Worm (Caenorhabditis elegans): ENCODE results near the gene cox-14.
"Not testable (repeated sequence)": the region's sequence is repeated elsewhere in the genome, so short reads cannot be mapped to it uniquely, and the experiment has no call there.

cox-14 gene

ce11 chrIII:10202391-10202790, 16.4 kb upstream of the cox-14 start:
- TF ChIP-seq W03F9.2 (tag; optimal IDR thresholded peaks at IDR 0.05), result no peak
- TF ChIP-seq him-1 (tag; optimal IDR thresholded peaks at IDR 0.05), result no peak
- no peak for TF ChIP-seq dao-5 (tag; optimal IDR thresholded peaks at IDR 0.05)

ce11 chrIII:10202894-10203871, 15.6 kb upstream of the cox-14 start, which contains the start of gene chc-1:
chc-1 (plus strand) TSS chrIII:10203821.
- TF ChIP-seq W03F9.2 (tag; optimal IDR thresholded peaks at IDR 0.05), result no peak
- TF ChIP-seq dao-5 (tag; optimal IDR thresholded peaks at IDR 0.05), result no peak
- no peak for TF ChIP-seq him-1 (tag; optimal IDR thresholded peaks at IDR 0.05)

- TF ChIP-seq dao-5 (tag; optimal IDR thresholded peaks at IDR 0.05) (no peak), him-1 (tag; optimal IDR thresholded peaks at IDR 0.05) (no peak), W03F9.2 (tag; optimal IDR thresholded peaks at IDR 0.05) (no peak)
These were observed 12.4 kb upstream of the cox-14 start for ce11 chrIII:10206352-10206751.

- no peak for TF ChIP-seq him-1 (tag; optimal IDR thresholded peaks at IDR 0.05)
- no peak for TF ChIP-seq W03F9.2 (tag; optimal IDR thresholded peaks at IDR 0.05)
- TF ChIP-seq dao-5 (tag; optimal IDR thresholded peaks at IDR 0.05), result no peak
These were observed 9.0 kb upstream of the cox-14 start, which contains the start of gene T20G5.9 for ce11 chrIII:10209703-10210102. T20G5.9 (plus strand) TSS chrIII:10209840.

ce11 chrIII:10211889-10212494, 6.8 kb upstream of the cox-14 start, which contains the start of the genes blos-1 and best-18:
blos-1 (minus strand) TSS chrIII:10211946.
best-18 (plus strand) TSS chrIII:10212396.
- TF ChIP-seq dao-5 (tag; optimal IDR thresholded peaks at IDR 0.05) (no peak), him-1 (tag; optimal IDR thresholded peaks at IDR 0.05) (no peak), W03F9.2 (tag; optimal IDR thresholded peaks at IDR 0.05) (no peak)

- TF ChIP-seq him-1 (tag; optimal IDR thresholded peaks at IDR 0.05) (no peak), W03F9.2 (tag; optimal IDR thresholded peaks at IDR 0.05) (no peak), dao-5 (tag; optimal IDR thresholded peaks at IDR 0.05) (peak; percentile 58)
These were observed 4.2 kb upstream of the cox-14 start for ce11 chrIII:10214540-10214979.

ce11 chrIII:10215882-10216281, 2.9 kb upstream of the cox-14 start:
- TF ChIP-seq him-1 (tag; optimal IDR thresholded peaks at IDR 0.05), result no peak
- TF ChIP-seq dao-5 (tag; optimal IDR thresholded peaks at IDR 0.05), result no peak
- TF ChIP-seq W03F9.2 (tag; optimal IDR thresholded peaks at IDR 0.05), result no peak

- TF ChIP-seq dao-5 (tag; optimal IDR thresholded peaks at IDR 0.05) (no peak), W03F9.2 (tag; optimal IDR thresholded peaks at IDR 0.05) (peak; percentile 57)
These were observed 2.0 kb upstream of the cox-14 start, which contains the start of gene cts-1 for ce11 chrIII:10216585-10217278. cts-1 (minus strand) TSS chrIII:10216635.

- not testable (repeated sequence) for TF ChIP-seq W03F9.2, him-1, dao-5 (tag; optimal IDR thresholded peaks at IDR 0.05)
These were observed 3.1 kb downstream of the cox-14 start, which contains the start of gene Y70G10A.4 for ce11 chrIII:10221860-10222259. Y70G10A.4 (plus strand) TSS chrIII:10222160.

ce11 chrIII:10231641-10232040, 12.9 kb downstream of the cox-14 start:
- TF ChIP-seq him-1 (tag; optimal IDR thresholded peaks at IDR 0.05) (no peak), W03F9.2 (tag; optimal IDR thresholded peaks at IDR 0.05) (no peak), dao-5 (tag; optimal IDR thresholded peaks at IDR 0.05) (no peak)

- TF ChIP-seq dao-5 (tag; optimal IDR thresholded peaks at IDR 0.05) (no peak), W03F9.2 (tag; optimal IDR thresholded peaks at IDR 0.05) (no peak), him-1 (tag; optimal IDR thresholded peaks at IDR 0.05) (no peak)
These were observed 15.2 kb downstream of the cox-14 start, which contains the start of gene paml-1 for ce11 chrIII:10233979-10234378. paml-1 (minus strand) TSS chrIII:10234079.

- TF ChIP-seq W03F9.2 (tag; optimal IDR thresholded peaks at IDR 0.05) (no peak), him-1 (tag; optimal IDR thresholded peaks at IDR 0.05) (no peak), dao-5 (tag; optimal IDR thresholded peaks at IDR 0.05) (no peak)
These were observed 17.6 kb downstream of the cox-14 start for ce11 chrIII:10236291-10236871.

Data from whole organism, L4/young adult.